Fruit fly (Drosophila melanogaster): ENCODE data around the gene r2d2.

DNA sequence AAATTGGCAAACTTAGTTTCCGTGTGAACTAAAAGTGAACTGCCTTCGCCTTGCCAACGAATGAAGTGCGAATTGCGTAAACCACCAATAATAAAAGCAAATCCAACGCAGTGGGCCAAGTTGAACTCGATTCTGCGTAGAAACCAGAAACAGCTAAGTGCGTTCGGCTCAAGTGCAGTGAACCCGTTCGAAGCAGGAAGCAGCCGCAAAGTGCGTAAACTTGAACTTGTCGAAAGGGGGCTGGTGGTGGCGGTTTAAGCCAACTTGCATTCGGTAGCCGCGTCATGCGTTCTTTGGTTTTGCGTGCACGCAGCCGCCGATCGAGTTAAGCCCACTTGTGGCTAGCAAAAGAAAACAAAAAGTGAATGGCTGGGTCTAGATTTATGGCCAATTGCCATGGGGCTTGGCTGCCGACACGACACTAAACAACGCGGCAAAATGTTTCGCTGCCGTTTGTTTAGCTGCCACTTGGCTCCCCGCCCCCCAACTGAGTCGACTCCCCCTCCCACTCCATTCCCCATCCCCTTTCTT, 49.3 kb upstream of the r2d2 start:
- TF ChIP-seq psq (optimal IDR thresholded peaks at IDR 0.05) (no peak), Dll (optimal IDR thresholded peaks at IDR 0.05) (no peak)
